Fruit fly (Drosophila melanogaster) whole organism, prepupa: ENCODE measurements around the gene CG13623.

Source experiments
- CG11902 ChIP-seq: fragments of 200-800 bp; sonication (Bioruptor generic); optimal IDR thresholded peaks from 3 replicates; lab custom pipeline; 2016; ENCODE audit warnings: missing biosample characterization, missing genetic modification characterization
- Hr39 ChIP-seq: fragments of 200-800 bp; sonication (Bioruptor generic); optimal IDR thresholded peaks from 2 replicates; lab custom pipeline; 2016; ENCODE audit warnings: missing biosample characterization, missing genetic modification characterization
- Sox15 ChIP-seq: fragments of 200-800 bp; sonication (Bioruptor generic); optimal IDR thresholded peaks from 3 replicates; lab custom pipeline; 2016; ENCODE audit warnings: missing biosample characterization, missing genetic modification characterization
- topi ChIP-seq: fragments of 200-800 bp; sonication (Bioruptor generic); optimal IDR thresholded peaks from 3 replicates; lab custom pipeline; 2016; ENCODE audit warnings: missing biosample characterization, missing genetic modification characterization
- vri ChIP-seq: fragments of 200-800 bp; sonication (Bioruptor generic); optimal IDR thresholded peaks from 3 replicates; lab custom pipeline; 2016; ENCODE audit warnings: missing biosample characterization, mild to moderate bottlenecking, missing genetic modification characterization

dm6 chr3R:24562323-24563025 is 32.1 kb upstream of the CG13623 start:
- TF ChIP-seq Hr39 (no peak), vri (no peak), topi (GFP tag; lab: Kevin White, UChicago) (no peak), Sox15 (GFP tag; lab: Kevin White, UChicago) (no peak), CG11902 (GFP tag; lab: Kevin White, UChicago) (no peak)
